Worm (Caenorhabditis elegans) whole organism, midembryonic: Measurements from ENCODE around the gene nhl-1.

Experiments used
- T22C8.4 ChIP-seq: fragments of 200-800 bp; sonication (Bioruptor generic); IDR thresholded peaks from 2 replicates; pipeline ENCODE4 v1.3.6; 2022; ENCODE audit warnings: missing genetic modification characterization, missing compliant biosample characterization
- cog-1 ChIP-seq: sonication (generic microtip); optimal IDR thresholded peaks from 2 replicates; lab custom pipeline; 2016; ENCODE audit warnings: missing genetic modification characterization, missing compliant biosample characterization
- flt-1 ChIP-seq: fragments of 200-800 bp; sonication (Bioruptor generic); IDR thresholded peaks from 2 replicates; pipeline ENCODE4 v1.3.6; 2022; ENCODE audit warnings: missing genetic modification characterization, missing compliant biosample characterization
- klf-2 ChIP-seq: fragments of 200-800 bp; sonication (Bioruptor generic); conservative IDR thresholded peaks from 2 replicates; pipeline ENCODE4 v1.3.6; 2022; ENCODE audit warnings: missing genetic modification reagents, missing genetic modification characterization, missing compliant biosample characterization
- med-1 ChIP-seq: sonication (generic microtip); optimal IDR thresholded peaks from 2 replicates; lab custom pipeline; 2017; ENCODE audit warnings: missing genetic modification characterization, mild to moderate bottlenecking, missing compliant biosample characterization, antibody characterized with exemption, missing genetic modification reagents; ENCODE audit not compliant: insufficient read depth
- ref-1 ChIP-seq: fragments of 200-800 bp; sonication (Bioruptor generic); conservative IDR thresholded peaks from 2 replicates; pipeline ENCODE4 v1.3.6; 2022; ENCODE audit warnings: missing genetic modification reagents, missing genetic modification characterization, missing compliant biosample characterization
- tab-1 ChIP-seq: fragments of 200-800 bp; sonication (Bioruptor generic); IDR thresholded peaks from 2 replicates; pipeline ENCODE4 v1.3.6; 2022; ENCODE audit warnings: missing genetic modification characterization, missing compliant biosample characterization
- ztf-23 ChIP-seq: fragments of 200-800 bp; sonication (Bioruptor generic); IDR thresholded peaks from 2 replicates; pipeline ENCODE4 v1.3.6; 2022; ENCODE audit warnings: missing genetic modification reagents, missing genetic modification characterization, missing compliant biosample characterization
- ztf-29 ChIP-seq: fragments of 200-800 bp; sonication (Bioruptor generic); IDR thresholded peaks from 2 replicates; pipeline ENCODE4 v1.3.6; 2022; ENCODE audit warnings: missing genetic modification reagents, missing genetic modification characterization, missing compliant biosample characterization

DNA sequence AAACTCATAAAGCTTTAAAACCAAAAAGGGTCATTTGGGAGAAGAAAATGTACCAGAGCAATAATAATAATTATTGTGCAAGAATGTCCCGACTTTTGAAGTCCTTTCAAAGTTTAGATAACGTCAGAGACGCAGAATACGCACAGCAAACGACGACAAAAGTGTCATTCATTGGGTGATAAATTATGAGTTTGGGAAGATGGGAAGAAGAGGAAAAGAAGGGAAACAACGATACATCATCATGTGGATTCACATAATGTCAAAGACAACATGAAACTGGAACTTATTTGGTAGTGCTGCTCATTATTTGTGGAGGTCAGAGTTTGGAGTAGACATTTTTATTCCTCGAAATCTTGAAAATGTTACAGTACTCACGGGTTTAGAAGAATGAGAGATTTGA lies 24.2 kb upstream of the nhl-1 start:
- TF ChIP-seq cog-1 (no peak), flt-1 (GFP tag; lab: Robert Waterston, UW) (no peak), ztf-29 (GFP tag; lab: Robert Waterston, UW) (no peak), ref-1 (no peak), klf-2 (GFP tag; lab: Robert Waterston, UW) (no peak), T22C8.4 (no peak), tab-1 (GFP tag; lab: Robert Waterston, UW) (no peak), med-1 (GFP tag; lab: Kevin White, UChicago) (no peak), ztf-23 (GFP tag; lab: Robert Waterston, UW) (no peak)
